Fruit fly (Drosophila melanogaster): Measurements from ENCODE around the gene Cyp4c3.

DNA sequence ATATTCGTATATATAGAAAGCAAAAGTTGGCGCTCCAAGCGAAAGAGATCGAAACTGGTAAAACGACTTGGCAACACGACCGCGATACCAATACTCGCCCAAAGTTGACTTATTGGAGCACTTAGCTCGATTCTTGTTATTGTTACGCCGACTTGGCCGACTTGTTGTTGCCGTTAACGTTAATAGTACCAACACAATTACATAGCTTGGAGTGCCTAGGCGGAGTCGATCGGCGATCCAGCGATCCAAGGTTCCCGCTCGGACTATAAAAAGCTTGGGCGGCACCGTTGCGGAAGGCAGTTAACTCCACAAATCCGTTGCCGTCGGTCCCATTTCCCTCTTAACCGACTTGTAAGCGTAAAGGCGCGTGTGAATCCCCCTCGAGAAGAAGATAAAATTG is 26.6 kb upstream of the Cyp4c3 start, which contains the start of gene Cpr100A:
- TF ChIP-seq Gug (GFP tag; IDR thresholded peaks at IDR 0.05) (no peak), fu2 (GFP tag; optimal IDR thresholded peaks at IDR 0.05) (no peak), bab2 (GFP tag; optimal IDR thresholded peaks at IDR 0.05) (no peak), sob (GFP tag; IDR thresholded peaks at IDR 0.05) (no peak), CG8944 (GFP tag; optimal IDR thresholded peaks at IDR 0.05) (no peak), Trl (optimal IDR thresholded peaks at IDR 0.05) (no peak), Trl (GFP tag; optimal IDR thresholded peaks at IDR 0.05) (no peak), CG33213 (GFP tag; optimal IDR thresholded peaks at IDR 0.05) (no peak), ttk (GFP tag; IDR thresholded peaks at IDR 0.05) (no peak), zen2 (GFP tag; IDR thresholded peaks at IDR 0.05; ENCODE audit: partially characterized antibody) (no peak), Xrp1 (GFP tag; IDR thresholded peaks at IDR 0.05) (no peak), fd102C (GFP tag; optimal IDR thresholded peaks at IDR 0.05) (no peak), sug (tag; optimal IDR thresholded peaks at IDR 0.05) (no peak), nau (GFP tag; optimal IDR thresholded peaks at IDR 0.05) (no peak)
